Fruit fly (Drosophila melanogaster): ENCODE measurements around the gene CG14966.

CG14966 gene

DNA sequence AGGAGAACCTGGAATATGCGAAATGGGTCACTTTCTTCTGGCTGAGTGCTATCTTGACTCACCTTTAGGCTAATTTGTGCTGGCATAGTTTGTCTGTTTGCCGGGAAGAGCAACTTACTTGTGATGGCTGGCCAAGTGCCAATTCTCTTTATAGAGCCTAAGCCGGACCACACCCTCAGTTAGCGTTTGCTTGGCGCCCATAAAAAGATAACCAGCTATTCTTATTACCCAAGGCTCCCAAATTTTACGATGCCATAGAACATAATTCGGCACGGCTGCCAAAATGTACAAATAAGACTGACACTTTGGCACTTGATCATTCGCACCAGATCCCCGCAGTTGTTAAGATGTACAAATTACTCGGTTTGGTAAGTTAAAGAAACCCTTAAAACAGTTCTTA, 7.8 kb downstream of the CG14966 start, which contains the start of the genes CG42525 and CG14958:
CG42525 (minus strand) TSS at position 101 of the 400 bp plus-strand sequence.
CG14958 (plus strand) TSS at position 332 of the 400 bp plus-strand sequence.
- TF ChIP-seq CG33017 (tag; optimal IDR thresholded peaks at IDR 0.05) (no peak), CG11617 (GFP tag; optimal IDR thresholded peaks at IDR 0.05) (no peak)

DNA sequence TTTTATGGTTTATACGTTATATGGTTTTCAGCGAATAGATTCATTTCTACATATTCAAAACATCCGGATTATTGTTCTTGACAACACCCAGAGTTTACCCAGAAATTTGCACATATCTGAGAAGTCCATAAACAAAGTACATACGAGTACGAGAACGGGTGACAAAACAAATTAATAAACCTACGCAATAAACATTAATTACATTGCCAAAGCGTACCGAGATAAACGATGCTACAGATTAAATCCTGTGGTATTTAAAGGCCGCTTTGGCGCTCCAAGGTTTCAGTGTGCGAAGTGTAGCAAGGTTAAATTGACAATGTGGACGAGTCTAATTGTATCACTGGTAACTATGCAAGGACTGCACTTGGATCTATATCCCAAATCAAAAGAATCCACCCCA, 10.2 kb downstream of the CG14966 start, which contains the start of gene CG14957:
CG14957 (plus strand) TSS at position 301 of the 400 bp plus-strand sequence.
- TF ChIP-seq CG12768 (GFP tag; optimal IDR thresholded peaks at IDR 0.05) (peak; percentile 11), Crg-1 (GFP tag; optimal IDR thresholded peaks at IDR 0.05) (no peak), Clk (GFP tag; optimal IDR thresholded peaks at IDR 0.05) (no peak), CG11617 (GFP tag; optimal IDR thresholded peaks at IDR 0.05) (no peak), cnc (optimal IDR thresholded peaks at IDR 0.05) (no peak), bab1 (GFP tag; optimal IDR thresholded peaks at IDR 0.05) (no peak), CG1620 (GFP tag; optimal IDR thresholded peaks at IDR 0.05) (no peak), CG7045 (GFP tag; optimal IDR thresholded peaks at IDR 0.05) (peak; percentile 55)

DNA sequence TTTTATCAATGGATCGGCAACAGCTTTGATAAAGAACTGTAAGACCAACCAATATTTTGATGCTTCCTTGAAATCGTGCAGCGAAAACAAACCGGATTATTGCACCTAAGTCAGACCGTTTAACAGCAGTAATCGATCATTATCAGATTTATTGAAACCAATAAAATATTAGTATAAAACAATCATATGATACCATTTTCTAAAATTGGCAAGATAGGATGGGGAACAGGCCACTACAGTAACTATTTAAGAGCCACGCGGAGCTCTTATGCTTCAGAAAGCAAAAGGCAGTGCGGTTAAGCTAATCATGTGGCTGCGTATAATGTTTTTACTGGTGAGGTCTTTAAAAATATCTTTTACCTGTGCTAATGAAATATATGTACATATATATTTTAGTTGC, 11.1 kb downstream of the CG14966 start, which contains the start of gene CG32284:
CG32284 (plus strand) TSS at position 301 of the 400 bp plus-strand sequence.
- no peak for TF ChIP-seq Clk (GFP tag; optimal IDR thresholded peaks at IDR 0.05)
- no peak for TF ChIP-seq Hr96 (GFP tag; optimal IDR thresholded peaks at IDR 0.05)
- TF ChIP-seq CG5204 (GFP tag; optimal IDR thresholded peaks at IDR 0.05) = no peak
- no peak for TF ChIP-seq kay (GFP tag; ENCODE audit: borderline replicate concordance)
- TF ChIP-seq CG7101 (tag; optimal IDR thresholded peaks at IDR 0.05) = no peak
- TF ChIP-seq toe (GFP tag; optimal IDR thresholded peaks at IDR 0.05) = no peak
- no peak for TF ChIP-seq Mnt (GFP tag; optimal IDR thresholded peaks at IDR 0.05)
- no peak for TF ChIP-seq ovo (GFP tag; optimal IDR thresholded peaks at IDR 0.05)

DNA sequence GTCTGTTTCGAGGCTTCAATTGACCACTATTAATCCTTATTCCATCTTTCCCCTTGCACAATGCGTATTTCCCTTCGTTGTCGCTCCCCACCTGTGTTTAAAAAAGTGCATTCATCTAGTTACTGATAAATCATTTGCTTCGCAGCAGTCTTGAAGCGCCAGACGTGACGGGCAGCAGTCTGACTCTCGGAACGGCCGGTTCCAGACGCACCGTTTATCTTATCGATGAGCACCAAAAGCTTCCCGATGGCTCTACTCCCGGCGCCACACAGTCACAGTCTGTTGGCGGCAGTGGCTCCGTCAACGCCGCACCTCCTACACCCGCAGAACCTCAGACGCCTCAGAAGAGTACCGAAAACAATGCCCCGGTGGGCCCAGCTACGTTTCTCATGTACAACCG, 13.3 kb downstream of the CG14966 start, which contains the start of gene CG42494:
CG42494 (plus strand) TSS at position 301 of the 400 bp plus-strand sequence.
- no peak for TF ChIP-seq pad (GFP tag; optimal IDR thresholded peaks at IDR 0.05)
- no peak for TF ChIP-seq tj (GFP tag; optimal IDR thresholded peaks at IDR 0.05)
- TF ChIP-seq toe (GFP tag; optimal IDR thresholded peaks at IDR 0.05) = no peak
- TF ChIP-seq Clk (GFP tag; optimal IDR thresholded peaks at IDR 0.05) = no peak
- no peak for TF ChIP-seq bab1 (GFP tag; optimal IDR thresholded peaks at IDR 0.05)
- TF ChIP-seq CG14711 (tag; optimal IDR thresholded peaks at IDR 0.05) = no peak
- TF ChIP-seq Hr96 (GFP tag; optimal IDR thresholded peaks at IDR 0.05) = no peak
- no peak for TF ChIP-seq CG7045 (GFP tag; optimal IDR thresholded peaks at IDR 0.05)
- TF ChIP-seq Mnt (GFP tag; optimal IDR thresholded peaks at IDR 0.05) = no peak
- TF ChIP-seq CG33017 (tag; optimal IDR thresholded peaks at IDR 0.05) = no peak

DNA sequence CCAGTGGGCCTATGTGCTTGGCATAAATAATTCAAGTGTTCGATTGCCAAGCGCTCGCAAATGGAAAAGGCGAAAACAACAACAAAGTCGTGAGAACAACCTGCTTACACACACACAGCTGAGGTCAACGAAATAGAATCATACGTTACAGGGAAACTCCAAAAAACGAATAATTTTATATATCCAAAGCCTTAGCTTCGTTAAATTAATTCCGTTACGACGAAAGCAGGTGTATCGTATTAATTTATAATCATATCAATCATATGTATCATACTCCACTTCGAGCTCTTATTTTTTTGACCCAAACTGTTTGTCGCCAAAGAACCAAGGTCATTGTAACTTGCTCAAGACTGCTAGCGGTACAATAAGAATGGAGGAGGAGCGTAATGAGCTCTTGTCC, 18.0 kb downstream of the CG14966 start:
- TF ChIP-seq Crg-1 (GFP tag; optimal IDR thresholded peaks at IDR 0.05) = peak; percentile 11
- TF ChIP-seq cnc (optimal IDR thresholded peaks at IDR 0.05) = no peak
- TF ChIP-seq kay (GFP tag; ENCODE audit: borderline replicate concordance) = no peak
- TF ChIP-seq Clk (GFP tag; optimal IDR thresholded peaks at IDR 0.05) = no peak
- peak; percentile 47 for TF ChIP-seq CG1620 (GFP tag; optimal IDR thresholded peaks at IDR 0.05)
- peak; percentile 73 for TF ChIP-seq CG33017 (tag; optimal IDR thresholded peaks at IDR 0.05)
- peak; percentile 69 for TF ChIP-seq tj (GFP tag; optimal IDR thresholded peaks at IDR 0.05)
- TF ChIP-seq CG5204 (GFP tag; optimal IDR thresholded peaks at IDR 0.05) = no peak
- TF ChIP-seq pad (GFP tag; optimal IDR thresholded peaks at IDR 0.05) = peak; percentile 36
- peak; percentile 70 for TF ChIP-seq CG14711 (tag; optimal IDR thresholded peaks at IDR 0.05)
- no peak for TF ChIP-seq cic (GFP tag; optimal IDR thresholded peaks at IDR 0.05)
- peak; percentile 78 for TF ChIP-seq CG7045 (GFP tag; optimal IDR thresholded peaks at IDR 0.05)
- peak; percentile 93 for TF ChIP-seq bab1 (GFP tag; optimal IDR thresholded peaks at IDR 0.05)
- peak; percentile 3 for TF ChIP-seq toe (GFP tag; optimal IDR thresholded peaks at IDR 0.05)
- TF ChIP-seq CG11617 (GFP tag; optimal IDR thresholded peaks at IDR 0.05) = peak; percentile 27
- peak; percentile 68 for TF ChIP-seq CG7101 (tag; optimal IDR thresholded peaks at IDR 0.05)
- no peak for TF ChIP-seq Mnt (GFP tag; optimal IDR thresholded peaks at IDR 0.05)
- peak; percentile 36 for TF ChIP-seq Hr96 (GFP tag; optimal IDR thresholded peaks at IDR 0.05)
- no peak for TF ChIP-seq ovo (GFP tag; optimal IDR thresholded peaks at IDR 0.05)
- peak; percentile 18 for TF ChIP-seq CG12768 (GFP tag; optimal IDR thresholded peaks at IDR 0.05)

DNA sequence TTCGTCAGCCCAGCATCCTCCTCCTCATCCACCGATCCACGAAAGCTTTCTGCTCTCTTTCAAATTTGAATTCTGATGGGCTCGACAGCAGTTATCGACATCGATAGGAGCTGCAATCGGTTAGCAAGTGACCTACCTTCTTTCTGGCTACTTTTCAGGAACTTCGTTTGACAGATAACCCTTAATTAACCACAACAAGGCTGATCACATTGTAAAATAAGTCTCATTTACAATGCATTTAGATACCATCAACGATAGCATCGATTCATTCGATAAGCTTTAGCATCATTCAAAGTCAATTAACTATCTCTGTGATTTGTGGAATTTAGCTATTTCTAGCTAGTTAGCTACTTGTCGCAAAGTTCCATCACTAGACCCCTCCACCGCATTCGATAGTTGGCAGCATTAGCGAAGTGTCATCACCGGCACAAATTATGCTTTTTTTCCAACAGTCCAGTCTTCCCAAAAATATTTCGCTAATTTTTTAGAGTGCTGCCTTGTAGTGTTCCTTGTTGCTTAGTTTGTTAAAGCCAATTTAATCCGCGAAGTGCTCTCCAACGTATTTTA, 18.8 kb downstream of the CG14966 start, which contains the start of the genes MnM and Girdin:
MnM (minus strand) TSS at position 51 of the 567 bp plus-strand sequence.
Girdin (plus strand) TSS at position 401 of the 567 bp plus-strand sequence.
- peak; percentile 73 for TF ChIP-seq CG1620 (GFP tag; optimal IDR thresholded peaks at IDR 0.05)
- TF ChIP-seq CG5204 (GFP tag; optimal IDR thresholded peaks at IDR 0.05) = peak; percentile 62
- no peak for TF ChIP-seq CG33017 (tag; optimal IDR thresholded peaks at IDR 0.05)
- peak; percentile 14 for TF ChIP-seq CG14711 (tag; optimal IDR thresholded peaks at IDR 0.05)
- TF ChIP-seq ovo (GFP tag; optimal IDR thresholded peaks at IDR 0.05) = no peak
- peak; percentile 62 for TF ChIP-seq pad (GFP tag; optimal IDR thresholded peaks at IDR 0.05)
- TF ChIP-seq bab1 (GFP tag; optimal IDR thresholded peaks at IDR 0.05) = peak; percentile 23
- peak; percentile 66 for TF ChIP-seq CG11617 (GFP tag; optimal IDR thresholded peaks at IDR 0.05)
- peak; percentile 67 for TF ChIP-seq toe (GFP tag; optimal IDR thresholded peaks at IDR 0.05)
- no peak for TF ChIP-seq cnc (optimal IDR thresholded peaks at IDR 0.05)
- peak; percentile 39 for TF ChIP-seq CG7045 (GFP tag; optimal IDR thresholded peaks at IDR 0.05)
- TF ChIP-seq Mnt (GFP tag; optimal IDR thresholded peaks at IDR 0.05) = peak; percentile 58
- TF ChIP-seq CG12768 (GFP tag; optimal IDR thresholded peaks at IDR 0.05) = peak; percentile 0
- TF ChIP-seq tj (GFP tag; optimal IDR thresholded peaks at IDR 0.05) = peak; percentile 31
- peak; percentile 75 for TF ChIP-seq Hr96 (GFP tag; optimal IDR thresholded peaks at IDR 0.05)
- no peak for TF ChIP-seq kay (GFP tag; ENCODE audit: borderline replicate concordance)
- TF ChIP-seq Clk (GFP tag; optimal IDR thresholded peaks at IDR 0.05) = peak; percentile 9
- peak; percentile 43 for TF ChIP-seq CG7101 (tag; optimal IDR thresholded peaks at IDR 0.05)
- TF ChIP-seq Crg-1 (GFP tag; optimal IDR thresholded peaks at IDR 0.05) = peak; percentile 54
- no peak for TF ChIP-seq cic (GFP tag; optimal IDR thresholded peaks at IDR 0.05)

All from whole organism, adult.